Worm (Caenorhabditis elegans) whole organism, mixed stage, embryonic: ENCODE data around the gene srt-29.

Experiments used
- blmp-1 ChIP-seq: fragments of 150-350 bp; optimal IDR thresholded peaks from 2 replicates; lab custom pipeline; 2014; ENCODE audit warnings: missing biosample characterization, missing genetic modification characterization
- ces-1 ChIP-seq: fragments of 150-350 bp; optimal IDR thresholded peaks from 2 replicates; lab custom pipeline; 2014; ENCODE audit warnings: missing biosample characterization, missing genetic modification reagents, missing genetic modification characterization
- drap-1 ChIP-seq: fragments of 200-800 bp; sonication (Bioruptor generic); optimal IDR thresholded peaks from 3 replicates; lab custom pipeline; 2018; ENCODE audit warnings: mild to moderate bottlenecking, missing genetic modification characterization, missing compliant biosample characterization
- elt-3 ChIP-seq: fragments of 150-350 bp; optimal IDR thresholded peaks from 2 replicates; lab custom pipeline; 2014; ENCODE audit warnings: missing biosample characterization, missing genetic modification characterization
- lin-13 ChIP-seq: fragments of 150-350 bp; optimal IDR thresholded peaks from 2 replicates; lab custom pipeline; 2014; ENCODE audit warnings: missing biosample characterization, missing genetic modification characterization
- nhr-2 ChIP-seq: fragments of 150-350 bp; optimal IDR thresholded peaks from 2 replicates; lab custom pipeline; 2014; ENCODE audit warnings: missing biosample characterization, missing genetic modification characterization
- nhr-28 ChIP-seq: fragments of 150-350 bp; optimal IDR thresholded peaks from 2 replicates; lab custom pipeline; 2014; ENCODE audit warnings: missing biosample characterization, missing genetic modification characterization
- nhr-76 ChIP-seq: sonication (generic microtip); optimal IDR thresholded peaks from 2 replicates; lab custom pipeline; 2017; ENCODE audit warnings: missing biosample characterization, missing genetic modification characterization
- snpc-4 ChIP-seq: fragments of 150-350 bp; optimal IDR thresholded peaks from 2 replicates; lab custom pipeline; 2014; ENCODE audit warnings: missing biosample characterization, missing genetic modification characterization
- unc-120 ChIP-seq: sonication (generic microtip); optimal IDR thresholded peaks from 2 replicates; lab custom pipeline; 2017; ENCODE audit warnings: missing genetic modification characterization, missing compliant biosample characterization; ENCODE audit not compliant: poor library complexity, severe bottlenecking
- unc-62 ChIP-seq: fragments of 150-350 bp; optimal IDR thresholded peaks from 2 replicates; lab custom pipeline; 2014; ENCODE audit warnings: missing biosample characterization, missing genetic modification reagents, missing genetic modification characterization
- zip-8 ChIP-seq: fragments of 150-350 bp; optimal IDR thresholded peaks from 2 replicates; lab custom pipeline; 2014; ENCODE audit warnings: missing biosample characterization, missing genetic modification characterization
- ztf-11 ChIP-seq: fragments of 150-350 bp; optimal IDR thresholded peaks from 2 replicates; lab custom pipeline; 2014; ENCODE audit warnings: missing biosample characterization, missing genetic modification characterization

DNA sequence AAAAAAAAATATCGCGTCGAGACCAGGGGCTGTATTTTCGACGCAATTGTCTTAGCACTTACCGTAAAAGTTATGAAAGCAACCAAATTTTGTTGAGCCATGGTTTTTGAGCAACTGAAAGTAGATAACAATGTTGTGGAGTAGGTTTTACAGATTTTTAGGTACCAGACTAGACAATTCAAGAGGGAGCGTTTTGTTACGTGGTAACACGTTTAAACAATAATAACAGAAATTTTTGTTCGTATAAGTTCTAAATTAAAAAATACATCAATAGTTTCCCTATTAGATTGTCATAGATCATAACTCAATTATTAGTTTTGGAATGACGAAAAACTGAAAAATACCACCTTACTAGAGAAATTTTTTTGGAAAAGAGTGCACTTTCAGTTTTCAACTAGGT is 31.1 kb upstream of the srt-29 start, which contains the start of gene srx-24:
- no peak for TF ChIP-seq snpc-4
- TF ChIP-seq nhr-76: no peak
- no peak for TF ChIP-seq nhr-2 (tag; lab: Kevin White, UChicago)
- no peak for TF ChIP-seq unc-120 (tag; lab: Kevin White, UChicago)
- TF ChIP-seq ztf-11 (tag; lab: Kevin White, UChicago): no peak
- no peak for TF ChIP-seq nhr-28 (tag; lab: Kevin White, UChicago)
- TF ChIP-seq zip-8 (tag; lab: Kevin White, UChicago): no peak
- TF ChIP-seq elt-3 (tag; lab: Kevin White, UChicago): no peak
- no peak for TF ChIP-seq lin-13
- TF ChIP-seq unc-62 (GFP tag; lab: Kevin White, UChicago): no peak
- TF ChIP-seq ces-1 (GFP tag; lab: Kevin White, UChicago): no peak
- no peak for TF ChIP-seq blmp-1 (tag; lab: Kevin White, UChicago)
- no peak for TF ChIP-seq drap-1
